Fruit fly (Drosophila melanogaster) whole organism, embryonic: ENCODE results near the gene Dok.

Source experiments
- Abd-B ChIP-seq: fragments of 200-800 bp; sonication (Bioruptor generic); optimal IDR thresholded peaks from 2 replicates; lab custom pipeline; 2018; ENCODE audit warnings: missing biosample characterization, mild to moderate bottlenecking, missing genetic modification characterization, moderate library complexity
- CG10267 ChIP-seq: fragments of 200-800 bp; sonication (Bioruptor generic); optimal IDR thresholded peaks from 2 replicates; lab custom pipeline; 2018; ENCODE audit warnings: missing biosample characterization, mild to moderate bottlenecking, missing genetic modification characterization, moderate library complexity
- CG12219 ChIP-seq: fragments of 200-800 bp; sonication (Bioruptor generic); optimal IDR thresholded peaks from 3 replicates; lab custom pipeline; 2018; ENCODE audit warnings: missing biosample characterization, mild to moderate bottlenecking, missing genetic modification characterization
- CG12299 ChIP-seq: fragments of 200-800 bp; sonication (Bioruptor generic); optimal IDR thresholded peaks from 2 replicates; lab custom pipeline; 2018; ENCODE audit warnings: missing biosample characterization, mild to moderate bottlenecking, missing genetic modification characterization
- CG12769 ChIP-seq: fragments of 200-800 bp; sonication (Bioruptor generic); optimal IDR thresholded peaks from 2 replicates; lab custom pipeline; 2019; ENCODE audit warnings: missing biosample characterization, mild to moderate bottlenecking, missing genetic modification characterization, moderate library complexity
- CG13123 ChIP-seq: fragments of 200-800 bp; sonication (Bioruptor generic); optimal IDR thresholded peaks from 2 replicates; lab custom pipeline; 2016; ENCODE audit warnings: missing biosample characterization, missing genetic modification characterization
- CG13775 ChIP-seq: fragments of 200-800 bp; sonication (Bioruptor generic); optimal IDR thresholded peaks from 3 replicates; lab custom pipeline; 2017; ENCODE audit warnings: missing biosample characterization, mild to moderate bottlenecking, missing genetic modification characterization
- CG17802 ChIP-seq: fragments of 200-800 bp; sonication (Bioruptor generic); optimal IDR thresholded peaks from 2 replicates; lab custom pipeline; 2018; ENCODE audit warnings: missing biosample characterization, mild to moderate bottlenecking, missing genetic modification characterization, moderate library complexity
- CG18011 ChIP-seq: fragments of 200-800 bp; sonication (Bioruptor generic); optimal IDR thresholded peaks from 2 replicates; lab custom pipeline; 2017; ENCODE audit warnings: missing biosample characterization, missing genetic modification characterization, mild to moderate bottlenecking, moderate library complexity, missing genotype
- CG2678 ChIP-seq: fragments of 200-800 bp; sonication (Bioruptor generic); optimal IDR thresholded peaks from 3 replicates; lab custom pipeline; 2019; ENCODE audit warnings: missing biosample characterization, mild to moderate bottlenecking, missing genetic modification characterization, moderate library complexity
- CG3065 ChIP-seq: fragments of 200-800 bp; sonication (Bioruptor generic); optimal IDR thresholded peaks from 2 replicates; lab custom pipeline; 2016; ENCODE audit warnings: missing biosample characterization, missing genetic modification characterization
- CG43689 ChIP-seq: fragments of 200-800 bp; sonication (Bioruptor generic); IDR thresholded peaks from 2 replicates; pipeline ENCODE4 v1.3.6; 2022; ENCODE audit warnings: missing biosample characterization, missing genetic modification characterization
- CG6175 ChIP-seq: fragments of 200-800 bp; sonication (Bioruptor generic); IDR thresholded peaks from 3 replicates; pipeline ENCODE4 v1.3.6; 2022; ENCODE audit warnings: missing biosample characterization, missing genetic modification characterization
- CG6654 ChIP-seq: fragments of 200-800 bp; sonication (Bioruptor generic); optimal IDR thresholded peaks from 2 replicates; lab custom pipeline; 2017; ENCODE audit warnings: missing biosample characterization, mild to moderate bottlenecking, missing genetic modification characterization
- CG7271 ChIP-seq: fragments of 200-800 bp; sonication (Bioruptor generic); optimal IDR thresholded peaks from 2 replicates; lab custom pipeline; 2018; ENCODE audit warnings: missing biosample characterization, mild to moderate bottlenecking, missing genetic modification characterization, moderate library complexity
- CG8290 ChIP-seq, 3 experiments: fragments of 200-800 bp; sonication (Bioruptor generic); optimal IDR thresholded peaks; 2 replicates each; lab custom pipeline; 2016 to 2019; ENCODE audit warnings: missing biosample characterization in 3 of 3, missing genetic modification characterization in 3 of 3, mild to moderate bottlenecking in 2 of 3, moderate library complexity in 1 of 3
- CG8478 ChIP-seq: fragments of >200 bp; optimal IDR thresholded peaks from 2 replicates; lab custom pipeline; 2018
- CG8944 ChIP-seq: fragments of 200-800 bp; sonication (Bioruptor generic); optimal IDR thresholded peaks from 3 replicates; lab custom pipeline; 2016; ENCODE audit warnings: missing biosample characterization, missing genetic modification characterization
- CG9727 ChIP-seq: fragments of 200-800 bp; sonication (Bioruptor generic); optimal IDR thresholded peaks from 3 replicates; lab custom pipeline; 2017; ENCODE audit warnings: missing biosample characterization, mild to moderate bottlenecking, missing genetic modification characterization
- CTCF ChIP-seq: fragments of 200-800 bp; sonication (Bioruptor generic); optimal IDR thresholded peaks from 2 replicates; lab custom pipeline; 2017; ENCODE audit warnings: missing biosample characterization, mild to moderate bottlenecking, missing genetic modification characterization, moderate library complexity
- Chrac-16 ChIP-seq: fragments of 200-800 bp; sonication (Bioruptor generic); optimal IDR thresholded peaks from 3 replicates; lab custom pipeline; 2016; ENCODE audit warnings: missing biosample characterization, missing genetic modification characterization
- Dip2 ChIP-seq: fragments of 200-800 bp; sonication (Bioruptor generic); IDR thresholded peaks from 2 replicates; pipeline ENCODE4 v1.3.6; 2022; ENCODE audit warnings: missing biosample characterization, missing genetic modification characterization
- Doc2 ChIP-seq: fragments of 200-800 bp; sonication (Bioruptor generic); IDR thresholded peaks from 2 replicates; pipeline ENCODE4 v1.3.6; 2022; ENCODE audit warnings: missing biosample characterization, missing genetic modification characterization
- Gsc ChIP-seq: fragments of 200-800 bp; sonication (Bioruptor generic); IDR thresholded peaks from 2 replicates; pipeline ENCODE4 v1.3.6; 2022; ENCODE audit warnings: missing biosample characterization, missing genetic modification characterization
- HmgZ ChIP-seq: fragments of 200-800 bp; sonication (Bioruptor generic); optimal IDR thresholded peaks from 2 replicates; lab custom pipeline; 2018; ENCODE audit warnings: missing biosample characterization, mild to moderate bottlenecking, missing genetic modification characterization
- Hmr ChIP-seq: fragments of 200-800 bp; sonication (Bioruptor generic); optimal IDR thresholded peaks from 3 replicates; lab custom pipeline; 2017; ENCODE audit warnings: mild to moderate bottlenecking, missing biosample characterization, missing genetic modification reagents, missing genetic modification characterization
- Hr39 ChIP-seq: fragments of >200 bp; optimal IDR thresholded peaks from 2 replicates; lab custom pipeline; 2017
- Hr78 ChIP-seq, 2 experiments: fragments of 200-800 bp in 1 of 2; fragments of >200 bp in 1 of 2; sonication (Bioruptor generic) in 1 of 2; optimal IDR thresholded peaks; 2 replicates each; lab custom pipeline; 2017 to 2019; ENCODE audit warnings: missing biosample characterization in 2 of 2, missing genetic modification characterization in 2 of 2, mild to moderate bottlenecking in 1 of 2, moderate library complexity in 1 of 2
- NC2α ChIP-seq: fragments of 200-800 bp; sonication (Bioruptor generic); optimal IDR thresholded peaks from 2 replicates; lab custom pipeline; 2016; ENCODE audit warnings: missing biosample characterization, missing genetic modification characterization
- Pdp1 ChIP-seq, 2 experiments: fragments of 200-800 bp; sonication (Bioruptor generic); optimal IDR thresholded peaks; 3 replicates each; lab custom pipeline; 2016; ENCODE audit warnings: missing biosample characterization in 2 of 2, missing genetic modification characterization in 2 of 2, mild to moderate bottlenecking in 1 of 2, moderate library complexity in 1 of 2
- Trl ChIP-seq, 3 experiments: fragments of >200 bp in 2 of 3; fragments of 200-800 bp in 1 of 3; sonication (Bioruptor generic) in 1 of 3; optimal IDR thresholded peaks; 2 replicates in 1 of 3; 3 replicates in 2 of 3; lab custom pipeline; 2016 to 2017; ENCODE audit warnings: missing biosample characterization in 1 of 3, missing genetic modification characterization in 1 of 3
- Usf ChIP-seq: fragments of 200-800 bp; sonication (Bioruptor generic); optimal IDR thresholded peaks from 2 replicates; lab custom pipeline; 2017; ENCODE audit warnings: missing genotype, missing biosample characterization, missing genetic modification characterization
- amos ChIP-seq: fragments of 200-800 bp; sonication (Bioruptor generic); IDR thresholded peaks from 2 replicates; pipeline ENCODE4 v1.3.6; 2022; ENCODE audit warnings: missing biosample characterization, missing genetic modification characterization; ENCODE audit not compliant: partially characterized antibody
- aop ChIP-seq: fragments of 200-800 bp; sonication (Bioruptor generic); IDR thresholded peaks from 2 replicates; pipeline ENCODE4 v1.3.6; 2022; ENCODE audit warnings: missing biosample characterization, missing genetic modification characterization
- ash1 ChIP-seq: fragments of 200-800 bp; sonication (Bioruptor generic); optimal IDR thresholded peaks from 2 replicates; lab custom pipeline; 2018; ENCODE audit warnings: missing biosample characterization, mild to moderate bottlenecking, missing genetic modification characterization
- bab2 ChIP-seq: fragments of 200-800 bp; sonication (Bioruptor generic); optimal IDR thresholded peaks from 2 replicates; lab custom pipeline; 2016; ENCODE audit warnings: missing biosample characterization, missing genetic modification characterization
- cas ChIP-seq: fragments of 200-800 bp; sonication (Bioruptor generic); IDR thresholded peaks from 2 replicates; pipeline ENCODE4 v1.3.6; 2022; ENCODE audit warnings: missing biosample characterization, missing genetic modification characterization
- chif ChIP-seq, 2 experiments: fragments of 200-800 bp; sonication (Bioruptor generic); optimal IDR thresholded peaks; 3 replicates each; lab custom pipeline; 2016; ENCODE audit warnings: missing biosample characterization in 2 of 2, missing genetic modification characterization in 2 of 2
- lov ChIP-seq, 2 experiments: fragments of 200-800 bp in 1 of 2; fragments of >200 bp in 1 of 2; sonication (Bioruptor generic) in 1 of 2; IDR thresholded peaks in 1 of 2; optimal IDR thresholded peaks in 1 of 2; 2 replicates in 1 of 2; 3 replicates in 1 of 2; pipeline versions ENCODE4 v1.3.6 to Lab custom; 2017 to 2022; ENCODE audit warnings: missing biosample characterization in 1 of 2, missing genetic modification characterization in 1 of 2
- mld ChIP-seq: fragments of 200-800 bp; sonication (Bioruptor generic); IDR thresholded peaks from 3 replicates; pipeline ENCODE4 v1.3.6; 2022; ENCODE audit warnings: missing biosample characterization, missing genetic modification characterization; ENCODE audit not compliant: partially characterized antibody
- nmo ChIP-seq: fragments of 200-800 bp; sonication (Bioruptor generic); optimal IDR thresholded peaks from 2 replicates; lab custom pipeline; 2018; ENCODE audit warnings: missing biosample characterization, mild to moderate bottlenecking, missing genetic modification characterization, moderate library complexity
- org-1 ChIP-seq: fragments of 200-800 bp; sonication (Bioruptor generic); optimal IDR thresholded peaks from 2 replicates; lab custom pipeline; 2017; ENCODE audit warnings: missing biosample characterization, missing genetic modification characterization
- peb ChIP-seq: fragments of 200-800 bp; sonication (Bioruptor generic); IDR thresholded peaks from 2 replicates; pipeline ENCODE4 v1.3.6; 2022; ENCODE audit warnings: missing biosample characterization, missing genetic modification characterization
- pum ChIP-seq: fragments of 200-800 bp; sonication (Bioruptor generic); optimal IDR thresholded peaks from 2 replicates; lab custom pipeline; 2016; ENCODE audit warnings: missing biosample characterization, missing genetic modification characterization
- ranshi ChIP-seq: fragments of 200-800 bp; sonication (Bioruptor generic); IDR thresholded peaks from 2 replicates; pipeline ENCODE4 v1.3.6; 2022; ENCODE audit warnings: missing biosample characterization, missing genetic modification characterization
- repo ChIP-seq: fragments of 200-800 bp; sonication (Bioruptor generic); optimal IDR thresholded peaks from 2 replicates; lab custom pipeline; 2016; ENCODE audit warnings: missing biosample characterization, missing genetic modification characterization
- rib ChIP-seq: fragments of 200-800 bp; sonication (Bioruptor generic); IDR thresholded peaks from 2 replicates; pipeline ENCODE4 v1.3.6; 2022; ENCODE audit warnings: missing biosample characterization, missing genetic modification characterization
- sr ChIP-seq: fragments of 200-800 bp; sonication (Bioruptor generic); IDR thresholded peaks from 3 replicates; pipeline ENCODE4 v1.3.6; 2022; ENCODE audit warnings: missing biosample characterization, missing genetic modification characterization
- tap ChIP-seq: fragments of 200-800 bp; optimal IDR thresholded peaks from 3 replicates; lab custom pipeline; 2019; ENCODE audit warnings: missing biosample characterization, mild to moderate bottlenecking, missing genetic modification characterization, moderate library complexity
- tx ChIP-seq: fragments of 200-800 bp; sonication (Bioruptor generic); optimal IDR thresholded peaks from 2 replicates; lab custom pipeline; 2016; ENCODE audit warnings: missing biosample characterization, missing genetic modification characterization

Gene Dok

dm6 chrX:7300722-7301350 lies 23.2 kb upstream of the Dok start (continued):
- TF ChIP-seq CG8290 (GFP tag; optimal IDR thresholded peaks at IDR 0.05; lab: Kevin White, UChicago) (no peak), CG8290 (tag; optimal IDR thresholded peaks at IDR 0.05; lab: Kevin White, UChicago) (peak in 1 of 2 experiments; percentile 62), Abd-B (GFP tag; lab: Kevin White, UChicago) (no peak), Pdp1 (GFP tag; optimal IDR thresholded peaks at IDR 0.05; lab: Kevin White, UChicago) (peak in 1 of 2 experiments; percentile 57), CG43689 (no peak), CG12769 (tag; lab: Kevin White, UChicago) (peak; percentile 40), Chrac-16 (no peak), tx (no peak), CG17802 (no peak), CG10267 (no peak), CG8944 (GFP tag; lab: Kevin White, UChicago) (no peak), CG6654 (GFP tag; lab: Kevin White, UChicago) (no peak), Hr39 (lab: Kevin White, UChicago) (no peak), CG9727 (no peak), cas (GFP tag; lab: Robert Waterston, UW) (no peak), Doc2 (GFP tag; lab: Robert Waterston, UW) (no peak), CG18011 (GFP tag; lab: Kevin White, UChicago) (no peak), CG13775 (no peak), CG2678 (tag; lab: Kevin White, UChicago) (no peak), amos (0 out of 2 replicates have a peak, but pooled peaks have one; percentile 16), Hmr (GFP tag; lab: Kevin White, UChicago) (no peak), ash1 (no peak), CG7271 (no peak), CG3065 (no peak), CG13123 (GFP tag; lab: Kevin White, UChicago) (no peak), ranshi (GFP tag; lab: Robert Waterston, UW) (no peak), CTCF (no peak), mld (GFP tag; lab: Robert Waterston, UW) (no peak), nmo (GFP tag; lab: Kevin White, UChicago) (no peak), Hr78 (GFP tag; optimal IDR thresholded peaks at IDR 0.05; lab: Kevin White, UChicago) (no peak), Gsc (no peak), lov (optimal IDR thresholded peaks at IDR 0.05; lab: Kevin White, UChicago) (no peak), lov (GFP tag; IDR thresholded peaks at IDR 0.05; lab: Robert Waterston, UW) (no peak), NC2α (no peak), org-1 (no peak), pum (GFP tag; lab: Kevin White, UChicago) (no peak), CG12299 (no peak), sr (GFP tag; lab: Robert Waterston, UW) (peak; percentile 96), CG6175 (GFP tag; lab: Robert Waterston, UW) (peak; percentile 93), Dip2 (GFP tag; lab: Robert Waterston, UW) (no peak), bab2 (no peak), tap (tag; lab: Kevin White, UChicago) (no peak), repo (GFP tag; lab: Kevin White, UChicago) (no peak), Trl (optimal IDR thresholded peaks at IDR 0.05; lab: Kevin White, UChicago) (peak; percentile 60 to 64), Trl (GFP tag; optimal IDR thresholded peaks at IDR 0.05; lab: Kevin White, UChicago) (no peak), CG8478 (peak; percentile 7), rib (GFP tag; lab: Robert Waterston, UW) (peak; percentile 31; the same call in 1 of the 2 replicates), peb (GFP tag; lab: Robert Waterston, UW) (no peak), chif (GFP tag; optimal IDR thresholded peaks at IDR 0.05; lab: Kevin White, UChicago) (no peak), aop (no peak), CG12219 (GFP tag; lab: Kevin White, UChicago) (no peak), HmgZ (tag; lab: Kevin White, UChicago) (no peak), Usf (GFP tag; lab: Kevin White, UChicago) (no peak)
